Fruit fly (Drosophila melanogaster) whole organism, prepupa: ENCODE measurements around the gene CG13314.

Experiments used
- Blimp-1 ChIP-seq: fragments of 200-800 bp; sonication (Bioruptor generic); optimal IDR thresholded peaks from 3 replicates; lab custom pipeline; 2017; ENCODE audit warnings: missing biosample characterization, missing genetic modification characterization, mild to moderate bottlenecking, moderate library complexity, missing genetic modification reagents
- CG11294 ChIP-seq: fragments of 200-800 bp; sonication (Bioruptor generic); IDR thresholded peaks from 2 replicates; pipeline ENCODE4 v1.3.6; 2022; ENCODE audit warnings: missing biosample characterization, missing genetic modification characterization
- CG31627 ChIP-seq: fragments of 200-800 bp; sonication (Bioruptor generic); optimal IDR thresholded peaks from 3 replicates; lab custom pipeline; 2016; ENCODE audit warnings: missing biosample characterization, missing genetic modification characterization
- CG6792 ChIP-seq: fragments of 200-800 bp; sonication (Bioruptor generic); optimal IDR thresholded peaks from 3 replicates; lab custom pipeline; 2016; ENCODE audit warnings: missing biosample characterization, missing genetic modification characterization
- CG6854 ChIP-seq: fragments of 200-800 bp; sonication (Bioruptor generic); optimal IDR thresholded peaks from 2 replicates; lab custom pipeline; 2017; ENCODE audit warnings: missing biosample characterization, mild to moderate bottlenecking, missing genetic modification characterization
- CG8119 ChIP-seq: fragments of 200-800 bp; sonication (Bioruptor generic); IDR thresholded peaks from 3 replicates; pipeline ENCODE4 v1.3.6; 2022; ENCODE audit warnings: missing biosample characterization, missing genetic modification characterization
- Eip78C ChIP-seq: fragments of 200-800 bp; sonication (Bioruptor generic); peaks from one replicate; lab custom pipeline; 2016; ENCODE audit warnings: missing biosample characterization, missing genetic modification characterization
- Ets21C ChIP-seq: fragments of 200-800 bp; sonication (Bioruptor generic); optimal IDR thresholded peaks from 3 replicates; lab custom pipeline; 2016; ENCODE audit warnings: missing biosample characterization, missing genetic modification characterization
- Gug ChIP-seq: fragments of 200-800 bp; sonication (Bioruptor generic); IDR thresholded peaks from 2 replicates; pipeline ENCODE4 v1.3.6; 2022; ENCODE audit warnings: missing biosample characterization, missing genetic modification characterization
- Hr4 ChIP-seq: fragments of 200-800 bp; sonication (Bioruptor generic); optimal IDR thresholded peaks from 3 replicates; lab custom pipeline; 2016; ENCODE audit warnings: missing biosample characterization, missing genetic modification characterization
- Sox102F ChIP-seq: fragments of 200-800 bp; sonication (Bioruptor generic); optimal IDR thresholded peaks from 2 replicates; lab custom pipeline; 2016; ENCODE audit warnings: missing biosample characterization, mild to moderate bottlenecking, missing genetic modification characterization
- Sox15 ChIP-seq: fragments of 200-800 bp; sonication (Bioruptor generic); optimal IDR thresholded peaks from 3 replicates; lab custom pipeline; 2016; ENCODE audit warnings: missing biosample characterization, missing genetic modification characterization
- esn ChIP-seq: fragments of 200-800 bp; sonication (Bioruptor generic); optimal IDR thresholded peaks from 2 replicates; lab custom pipeline; 2016; ENCODE audit warnings: missing biosample characterization, mild to moderate bottlenecking, missing genetic modification characterization, moderate library complexity

DNA sequence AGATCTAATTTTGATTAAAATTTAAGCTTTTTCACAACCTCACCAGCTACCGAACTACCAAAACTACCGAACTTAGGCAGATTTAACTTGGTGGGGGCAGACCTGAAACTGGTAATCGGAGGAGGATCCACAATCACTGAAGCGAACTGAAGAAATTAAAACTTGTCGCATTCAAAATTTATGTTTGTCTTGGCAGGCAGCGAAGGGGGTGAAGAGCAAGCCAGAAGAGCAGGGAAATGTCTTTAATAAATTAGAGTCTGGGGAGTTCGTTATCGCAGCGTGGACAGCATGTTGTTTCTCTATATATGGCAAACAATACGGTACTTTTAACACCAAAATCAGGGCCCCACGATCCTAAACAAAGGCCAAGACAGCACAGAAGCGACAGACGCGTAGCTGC is 43.6 kb downstream of the CG13314 start:
- TF ChIP-seq Blimp-1 (GFP tag; lab: Kevin White, UChicago): no peak
- no peak for TF ChIP-seq Sox102F (GFP tag; lab: Kevin White, UChicago)
- TF ChIP-seq Eip78C (GFP tag; lab: Kevin White, UChicago): no peak
- TF ChIP-seq Ets21C: no peak
- TF ChIP-seq CG6854 (GFP tag; lab: Kevin White, UChicago): no peak
- TF ChIP-seq esn (GFP tag; lab: Kevin White, UChicago): no peak
- no peak for TF ChIP-seq Hr4 (GFP tag; lab: Kevin White, UChicago)
- TF ChIP-seq CG11294 (GFP tag; lab: Robert Waterston, UW): no peak
- no peak for TF ChIP-seq Sox15
- no peak for TF ChIP-seq CG6792 (GFP tag; lab: Kevin White, UChicago)
- no peak for TF ChIP-seq CG8119 (GFP tag; lab: Robert Waterston, UW)
- TF ChIP-seq Gug (GFP tag; lab: Robert Waterston, UW): no peak
- TF ChIP-seq CG31627 (GFP tag; lab: Kevin White, UChicago): no peak
